Fruit fly (Drosophila melanogaster) whole organism, embryonic: ENCODE results near the gene Rcd2.
A peak's percentile ranks its signal among the peaks of the same experiment; 100 is the strongest.

Experiments
- Atf6 ChIP-seq: fragments of 200-800 bp; sonication (Bioruptor generic); IDR thresholded peaks from 2 replicates; pipeline ENCODE4 v1.3.6; 2022; ENCODE audit warnings: missing biosample characterization, missing genetic modification characterization
- CG10979 ChIP-seq: fragments of 200-800 bp; sonication (Bioruptor generic); optimal IDR thresholded peaks from 2 replicates; lab custom pipeline; 2018; ENCODE audit warnings: missing biosample characterization, mild to moderate bottlenecking, missing genetic modification characterization, moderate library complexity
- CG13296 ChIP-seq: fragments of 200-800 bp; sonication (Bioruptor generic); optimal IDR thresholded peaks from 3 replicates; lab custom pipeline; 2018; ENCODE audit warnings: missing biosample characterization, mild to moderate bottlenecking, missing genetic modification characterization
- CG14014 ChIP-seq: fragments of 200-800 bp; sonication (Bioruptor generic); IDR thresholded peaks from 2 replicates; pipeline ENCODE4 v1.3.6; 2022; ENCODE audit warnings: missing biosample characterization, missing genetic modification characterization
- CG1602 ChIP-seq: fragments of 200-800 bp; sonication (Bioruptor generic); optimal IDR thresholded peaks from 3 replicates; lab custom pipeline; 2016; ENCODE audit warnings: missing biosample characterization, missing genetic modification characterization
- CG16815 ChIP-seq: fragments of 200-800 bp; sonication (Bioruptor generic); optimal IDR thresholded peaks from 3 replicates; lab custom pipeline; 2017; ENCODE audit warnings: missing biosample characterization, mild to moderate bottlenecking, missing genetic modification characterization
- CG17829 ChIP-seq: fragments of 200-800 bp; optimal IDR thresholded peaks from 2 replicates; lab custom pipeline; 2019; ENCODE audit warnings: missing biosample characterization, mild to moderate bottlenecking, missing genetic modification characterization, moderate library complexity
- CG18476 ChIP-seq: fragments of 200-800 bp; sonication (Bioruptor generic); optimal IDR thresholded peaks from 2 replicates; lab custom pipeline; 2016; ENCODE audit warnings: missing biosample characterization, mild to moderate bottlenecking, missing genetic modification characterization
- CG18764 ChIP-seq: fragments of 200-800 bp; sonication (Bioruptor generic); optimal IDR thresholded peaks from 3 replicates; lab custom pipeline; 2016; ENCODE audit warnings: missing biosample characterization, missing genetic modification characterization
- CG2129 ChIP-seq: fragments of 200-800 bp; sonication (Bioruptor generic); IDR thresholded peaks from 2 replicates; pipeline ENCODE4 v1.3.6; 2022; ENCODE audit warnings: missing biosample characterization, missing genetic modification characterization; ENCODE audit not compliant: partially characterized antibody
- CG33213 ChIP-seq: fragments of 200-800 bp; sonication (Bioruptor generic); optimal IDR thresholded peaks from 3 replicates; lab custom pipeline; 2016; ENCODE audit warnings: missing biosample characterization, missing genetic modification characterization
- CG34224 ChIP-seq: fragments of 200-800 bp; sonication (Bioruptor generic); IDR thresholded peaks from 3 replicates; pipeline ENCODE4 v1.3.6; 2022; ENCODE audit warnings: missing biosample characterization, missing genetic modification characterization; ENCODE audit not compliant: partially characterized antibody
- CG3847 ChIP-seq: fragments of 200-800 bp; sonication (Bioruptor generic); IDR thresholded peaks from 2 replicates; pipeline ENCODE4 v1.3.6; 2022; ENCODE audit warnings: missing biosample characterization, missing genetic modification characterization
- CG4404 ChIP-seq: fragments of 200-800 bp; sonication (Bioruptor generic); IDR thresholded peaks from 2 replicates; pipeline ENCODE4 v1.3.6; 2022; ENCODE audit warnings: missing biosample characterization, missing genetic modification characterization
- CG4424 ChIP-seq: fragments of 200-800 bp; sonication (Bioruptor generic); optimal IDR thresholded peaks from 3 replicates; lab custom pipeline; 2016; ENCODE audit warnings: missing biosample characterization, missing genetic modification characterization
- CG6272 ChIP-seq: fragments of 200-800 bp; sonication (Bioruptor generic); IDR thresholded peaks from 2 replicates; pipeline ENCODE4 v1.3.6; 2022; ENCODE audit warnings: missing biosample characterization, missing genetic modification characterization
- CG6683 ChIP-seq: fragments of 200-800 bp; sonication (Bioruptor generic); optimal IDR thresholded peaks from 2 replicates; lab custom pipeline; 2017; ENCODE audit warnings: missing biosample characterization, mild to moderate bottlenecking, missing genetic modification characterization, missing genetic modification reagents
- CG6813 ChIP-seq: fragments of 200-800 bp; sonication (Bioruptor generic); optimal IDR thresholded peaks from 2 replicates; lab custom pipeline; 2017; ENCODE audit warnings: missing biosample characterization, missing genetic modification characterization, mild to moderate bottlenecking, moderate library complexity, missing genetic modification reagents
- CG7271 ChIP-seq: fragments of 200-800 bp; sonication (Bioruptor generic); optimal IDR thresholded peaks from 2 replicates; lab custom pipeline; 2018; ENCODE audit warnings: missing biosample characterization, mild to moderate bottlenecking, missing genetic modification characterization, moderate library complexity
- CG7987 ChIP-seq: fragments of 200-800 bp; sonication (Bioruptor generic); optimal IDR thresholded peaks from 2 replicates; lab custom pipeline; 2018; ENCODE audit warnings: missing biosample characterization, mild to moderate bottlenecking, missing genetic modification characterization, moderate library complexity
- CG8281 ChIP-seq: fragments of 200-800 bp; sonication (Bioruptor generic); optimal IDR thresholded peaks from 2 replicates; lab custom pipeline; 2018; ENCODE audit warnings: missing biosample characterization, mild to moderate bottlenecking, missing genetic modification characterization, moderate library complexity
- CG8765 ChIP-seq: fragments of 200-800 bp; sonication (Bioruptor generic); IDR thresholded peaks from 2 replicates; pipeline ENCODE4 v1.3.6; 2022; ENCODE audit warnings: missing biosample characterization, missing genetic modification characterization
- Dbx ChIP-seq: fragments of 200-800 bp; sonication (Bioruptor generic); IDR thresholded peaks from 3 replicates; pipeline ENCODE4 v1.3.6; 2022; ENCODE audit warnings: missing biosample characterization, missing genetic modification characterization
- Eip74EF ChIP-seq, 2 experiments: fragments of 200-800 bp in 1 of 2; fragments of >200 bp in 1 of 2; sonication (Bioruptor generic) in 1 of 2; optimal IDR thresholded peaks; 2 replicates each; lab custom pipeline; 2017 to 2019; ENCODE audit warnings: missing biosample characterization in 2 of 2, missing genetic modification characterization in 2 of 2, mild to moderate bottlenecking in 1 of 2, moderate library complexity in 1 of 2
- Ets65A ChIP-seq: fragments of 200-800 bp; sonication (Bioruptor generic); peaks from one replicate; lab custom pipeline; 2016; ENCODE audit warnings: missing biosample characterization, missing genetic modification characterization
- HLH3B ChIP-seq: fragments of 200-800 bp; sonication (Bioruptor generic); IDR thresholded peaks from 2 replicates; pipeline ENCODE4 v1.3.6; 2022; ENCODE audit warnings: missing biosample characterization, missing genetic modification characterization
- MBD-R2 ChIP-seq: fragments of 200-800 bp; sonication (Bioruptor generic); IDR thresholded peaks from 2 replicates; pipeline ENCODE4 v1.3.6; 2022; ENCODE audit warnings: missing biosample characterization, missing genetic modification characterization
- MTF-1 ChIP-seq: fragments of 200-800 bp; sonication (Bioruptor generic); optimal IDR thresholded peaks from 2 replicates; lab custom pipeline; 2018; ENCODE audit warnings: missing biosample characterization, mild to moderate bottlenecking, missing genetic modification characterization, borderline replicate concordance
- Oaz ChIP-seq: fragments of 200-800 bp; sonication (Bioruptor generic); IDR thresholded peaks from 2 replicates; pipeline ENCODE4 v1.3.6; 2022; ENCODE audit warnings: missing biosample characterization, missing genetic modification characterization
- Opbp ChIP-seq: fragments of 200-800 bp; sonication (Bioruptor generic); IDR thresholded peaks from 3 replicates; pipeline ENCODE4 v1.3.6; 2022; ENCODE audit warnings: missing biosample characterization, missing genetic modification characterization; ENCODE audit not compliant: partially characterized antibody
- Rx ChIP-seq: fragments of 200-800 bp; sonication (Bioruptor generic); IDR thresholded peaks from 2 replicates; pipeline ENCODE4 v1.3.6; 2022; ENCODE audit warnings: missing biosample characterization, missing genetic modification characterization
- Sox102F ChIP-seq: fragments of 200-800 bp; sonication (Bioruptor generic); optimal IDR thresholded peaks from 2 replicates; lab custom pipeline; 2018; ENCODE audit warnings: missing biosample characterization, mild to moderate bottlenecking, missing genetic modification characterization, moderate library complexity
- Sry-δ ChIP-seq: fragments of 200-800 bp; sonication (Bioruptor generic); optimal IDR thresholded peaks from 2 replicates; lab custom pipeline; 2016; ENCODE audit warnings: missing biosample characterization, missing genetic modification characterization
- Xrp1 ChIP-seq: fragments of 200-800 bp; sonication (Bioruptor generic); IDR thresholded peaks from 2 replicates; pipeline ENCODE4 v1.3.6; 2022; ENCODE audit warnings: missing biosample characterization, missing genetic modification characterization
- amos ChIP-seq: fragments of 200-800 bp; sonication (Bioruptor generic); IDR thresholded peaks from 2 replicates; pipeline ENCODE4 v1.3.6; 2022; ENCODE audit warnings: missing biosample characterization, missing genetic modification characterization; ENCODE audit not compliant: partially characterized antibody
- aop ChIP-seq: fragments of 200-800 bp; sonication (Bioruptor generic); IDR thresholded peaks from 2 replicates; pipeline ENCODE4 v1.3.6; 2022; ENCODE audit warnings: missing biosample characterization, missing genetic modification characterization
- bsh ChIP-seq, 2 experiments: fragments of 200-800 bp; sonication (Bioruptor generic); optimal IDR thresholded peaks; 2 replicates each; lab custom pipeline; 2017 to 2018; ENCODE audit warnings: mild to moderate bottlenecking in 2 of 2, missing biosample characterization in 2 of 2, missing genetic modification characterization in 2 of 2, moderate library complexity in 1 of 2
- caup ChIP-seq: fragments of 200-800 bp; sonication (Bioruptor generic); optimal IDR thresholded peaks from 3 replicates; lab custom pipeline; 2017; ENCODE audit warnings: missing biosample characterization, mild to moderate bottlenecking, missing genetic modification characterization, moderate library complexity; ENCODE audit not compliant: severe bottlenecking
- dmrt11E ChIP-seq: fragments of 200-800 bp; sonication (Bioruptor generic); optimal IDR thresholded peaks from 3 replicates; lab custom pipeline; 2018; ENCODE audit warnings: missing biosample characterization, mild to moderate bottlenecking, missing genetic modification characterization, moderate library complexity
- dmrt99B ChIP-seq: fragments of 200-800 bp; sonication (Bioruptor generic); optimal IDR thresholded peaks from 2 replicates; lab custom pipeline; 2018; ENCODE audit warnings: missing biosample characterization, mild to moderate bottlenecking, missing genetic modification characterization, moderate library complexity
- dysf ChIP-seq: fragments of 200-800 bp; sonication (Bioruptor generic); IDR thresholded peaks from 3 replicates; pipeline ENCODE4 v1.3.6; 2022; ENCODE audit warnings: missing biosample characterization, missing genetic modification characterization
- gce ChIP-seq: fragments of 200-800 bp; sonication (Bioruptor generic); IDR thresholded peaks from 3 replicates; pipeline ENCODE4 v1.3.6; 2022; ENCODE audit warnings: missing biosample characterization, missing genetic modification characterization
- gem ChIP-seq: fragments of 200-800 bp; sonication (Bioruptor generic); optimal IDR thresholded peaks from 2 replicates; lab custom pipeline; 2019; ENCODE audit warnings: missing biosample characterization, mild to moderate bottlenecking, missing genetic modification characterization, moderate library complexity
- jigr1 ChIP-seq: fragments of 200-800 bp; sonication (Bioruptor generic); IDR thresholded peaks from 3 replicates; pipeline ENCODE4 v1.3.6; 2022; ENCODE audit warnings: missing biosample characterization, missing genetic modification characterization
- pb ChIP-seq: fragments of 200-800 bp; sonication (Bioruptor generic); optimal IDR thresholded peaks from 3 replicates; lab custom pipeline; 2016; ENCODE audit warnings: missing biosample characterization, missing genetic modification characterization
- pita ChIP-seq: fragments of 200-800 bp; sonication (Bioruptor generic); optimal IDR thresholded peaks from 2 replicates; lab custom pipeline; 2017; ENCODE audit warnings: missing biosample characterization, mild to moderate bottlenecking, missing genetic modification characterization
- psq ChIP-seq: fragments of 200-800 bp; sonication (Bioruptor generic); optimal IDR thresholded peaks from 2 replicates; lab custom pipeline; 2017; ENCODE audit warnings: missing biosample characterization, missing genetic modification characterization
- sens-2 ChIP-seq: fragments of 200-800 bp; sonication (Bioruptor generic); IDR thresholded peaks from 2 replicates; pipeline ENCODE4 v1.3.6; 2022; ENCODE audit warnings: missing biosample characterization, missing genetic modification characterization
- sug ChIP-seq: fragments of 200-800 bp; optimal IDR thresholded peaks from 2 replicates; lab custom pipeline; 2019; ENCODE audit warnings: missing biosample characterization, mild to moderate bottlenecking, missing genetic modification characterization, moderate library complexity
- tup ChIP-seq: fragments of 200-800 bp; sonication (Bioruptor generic); optimal IDR thresholded peaks from 2 replicates; lab custom pipeline; 2016; ENCODE audit warnings: missing biosample characterization, mild to moderate bottlenecking, missing genetic modification characterization, moderate library complexity
- zfh2 ChIP-seq: fragments of 200-800 bp; sonication (Bioruptor generic); optimal IDR thresholded peaks from 2 replicates; lab custom pipeline; 2016; ENCODE audit warnings: missing biosample characterization, missing genetic modification characterization

Rcd2 gene

DNA sequence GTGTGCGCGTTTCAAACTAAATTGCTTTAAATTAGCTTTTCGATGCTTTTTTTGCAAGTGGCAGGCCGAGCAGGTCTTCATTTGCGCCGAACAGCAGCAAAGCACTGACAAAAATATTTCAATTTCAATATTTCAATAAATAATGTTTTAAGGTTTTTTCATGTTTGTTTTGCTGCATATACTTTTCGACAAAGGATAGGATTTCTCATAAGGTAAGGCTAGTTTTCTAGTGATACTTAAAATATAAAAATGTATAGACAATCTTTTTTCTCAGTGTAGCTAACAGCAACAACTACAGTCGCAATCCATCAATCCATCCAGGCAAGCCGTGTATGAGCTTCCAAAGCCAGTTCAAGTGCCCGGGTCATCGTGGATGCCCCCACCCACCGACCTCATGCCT, 48.3 kb upstream of the Rcd2 start:
- no peak for TF ChIP-seq CG16815
- TF ChIP-seq HLH3B, result no peak
- TF ChIP-seq CG34224, result no peak
- no peak for TF ChIP-seq CG4424
- no peak for TF ChIP-seq pb (GFP tag; lab: Kevin White, UChicago)
- peak; percentile 32 for TF ChIP-seq Sox102F (GFP tag; lab: Kevin White, UChicago)
- no peak for TF ChIP-seq caup (GFP tag; lab: Kevin White, UChicago)
- TF ChIP-seq CG4404 (GFP tag; lab: Robert Waterston, UW), result no peak
- TF ChIP-seq Oaz, result no peak
- peak; percentile 1 for TF ChIP-seq Ets65A
- no peak for TF ChIP-seq Opbp (GFP tag; lab: Robert Waterston, UW)
- TF ChIP-seq Atf6 (GFP tag; lab: Robert Waterston, UW), result no peak
- TF ChIP-seq sug (tag; lab: Kevin White, UChicago), result no peak
- TF ChIP-seq jigr1, result no peak
- TF ChIP-seq CG18476, result no peak
- TF ChIP-seq dysf (GFP tag; lab: Robert Waterston, UW), result no peak
- TF ChIP-seq CG7271 (tag; lab: Kevin White, UChicago), result no peak
- no peak for TF ChIP-seq CG17829 (tag; lab: Kevin White, UChicago)
- TF ChIP-seq CG6683 (GFP tag; lab: Kevin White, UChicago), result no peak
- TF ChIP-seq Sry-δ, result no peak
- TF ChIP-seq Eip74EF (GFP tag; optimal IDR thresholded peaks at IDR 0.05; lab: Kevin White, UChicago), result no peak
- no peak for TF ChIP-seq sens-2
- peak; percentile 32 for TF ChIP-seq gem
- no peak for TF ChIP-seq CG6813 (GFP tag; lab: Kevin White, UChicago)
- TF ChIP-seq CG6272 (GFP tag; lab: Robert Waterston, UW), result no peak
- TF ChIP-seq Dbx, result no peak
- no peak for TF ChIP-seq MBD-R2 (GFP tag; lab: Robert Waterston, UW)
- peak in 1 of 2 experiments; percentile 47 for TF ChIP-seq bsh (GFP tag; optimal IDR thresholded peaks at IDR 0.05; lab: Kevin White, UChicago)
- no peak for TF ChIP-seq CG8281 (tag; lab: Kevin White, UChicago)
- TF ChIP-seq CG1602 (GFP tag; lab: Kevin White, UChicago), result no peak
- no peak for TF ChIP-seq CG10979 (tag; lab: Kevin White, UChicago)
- no peak for TF ChIP-seq CG2129 (GFP tag; lab: Robert Waterston, UW)
- TF ChIP-seq dmrt11E (tag; lab: Kevin White, UChicago), result no peak
- no peak for TF ChIP-seq CG18764 (GFP tag; lab: Kevin White, UChicago)
- no peak for TF ChIP-seq tup (GFP tag; lab: Kevin White, UChicago)
- TF ChIP-seq psq (GFP tag; lab: Kevin White, UChicago), result no peak
- no peak for TF ChIP-seq CG33213
- no peak for TF ChIP-seq CG13296 (GFP tag; lab: Kevin White, UChicago)
- TF ChIP-seq CG8765 (GFP tag; lab: Robert Waterston, UW), result no peak
- TF ChIP-seq Rx (GFP tag; lab: Robert Waterston, UW), result no peak
- no peak for TF ChIP-seq MTF-1 (GFP tag; lab: Kevin White, UChicago)
- TF ChIP-seq gce (GFP tag; lab: Robert Waterston, UW), result no peak
- no peak for TF ChIP-seq CG7987
- peak; percentile 3 for TF ChIP-seq dmrt99B (tag; lab: Kevin White, UChicago)
- TF ChIP-seq CG3847 (GFP tag; lab: Robert Waterston, UW), result no peak
- no peak for TF ChIP-seq pita (GFP tag; lab: Kevin White, UChicago)
- 0 out of 2 replicates have a peak, but pooled peaks have one; percentile 7 for TF ChIP-seq Xrp1 (GFP tag; lab: Robert Waterston, UW)
- no peak for TF ChIP-seq CG14014 (GFP tag; lab: Robert Waterston, UW)
- TF ChIP-seq aop, result no peak
- no peak for TF ChIP-seq amos (GFP tag; lab: Robert Waterston, UW)
- TF ChIP-seq zfh2 (GFP tag; lab: Kevin White, UChicago), result no peak
